Fruit fly (Drosophila melanogaster): ENCODE data around the gene Pus10.

The Pus10 gene

DNA sequence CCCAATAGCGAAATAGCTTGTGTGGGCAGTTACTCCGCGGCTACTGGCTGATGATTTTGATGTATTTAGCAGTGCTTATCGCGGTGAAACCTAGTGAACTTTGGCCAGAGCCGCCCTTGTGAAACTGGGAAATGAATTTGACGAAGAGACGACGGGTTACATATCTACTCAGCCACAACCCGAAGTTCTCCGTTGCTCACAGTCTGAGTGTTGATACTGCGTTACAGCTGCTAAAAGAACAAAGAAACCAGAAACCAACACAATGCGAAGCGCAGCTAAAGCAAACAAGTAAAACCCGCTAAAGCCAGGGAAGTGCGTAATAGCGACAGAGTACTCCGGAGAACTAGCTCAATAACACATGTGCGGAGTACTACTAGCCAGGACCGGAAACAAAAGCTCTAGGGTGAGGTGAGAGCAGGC lies 26.8 kb downstream of the Pus10 start:
- TF ChIP-seq Myc (optimal IDR thresholded peaks at IDR 0.05) (no peak), Sin3A (optimal IDR thresholded peaks at IDR 0.05) (no peak), h (optimal IDR thresholded peaks at IDR 0.05) (no peak), ttk (optimal IDR thresholded peaks at IDR 0.05) (no peak), psq (optimal IDR thresholded peaks at IDR 0.05) (no peak), insv (optimal IDR thresholded peaks at IDR 0.05) (no peak)

- TF ChIP-seq insv (optimal IDR thresholded peaks at IDR 0.05) (no peak), ttk (optimal IDR thresholded peaks at IDR 0.05) (no peak), Myc (optimal IDR thresholded peaks at IDR 0.05) (no peak), Sin3A (optimal IDR thresholded peaks at IDR 0.05) (no peak), h (optimal IDR thresholded peaks at IDR 0.05) (no peak), psq (optimal IDR thresholded peaks at IDR 0.05) (no peak)
Measured at dm6 chr2L:125364-126252, 29.5 kb downstream of the Pus10 start.

DNA sequence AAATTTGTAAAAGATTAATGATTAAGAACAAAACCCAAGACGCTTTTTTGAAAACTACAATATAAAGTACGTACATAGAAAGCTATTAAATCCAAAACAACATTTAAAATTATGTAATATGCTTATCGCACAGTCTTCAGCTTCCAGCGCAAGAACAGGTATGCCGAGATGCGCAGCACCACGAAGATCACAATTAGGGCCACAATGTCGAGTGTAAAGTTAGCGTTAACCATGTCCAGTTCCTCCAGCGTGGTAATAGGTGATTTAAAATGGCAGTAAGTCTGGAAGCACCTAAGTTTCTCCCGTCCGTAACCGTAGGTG lies 32.1 kb downstream of the Pus10 start:
- TF ChIP-seq Myc (optimal IDR thresholded peaks at IDR 0.05) = no peak

DNA sequence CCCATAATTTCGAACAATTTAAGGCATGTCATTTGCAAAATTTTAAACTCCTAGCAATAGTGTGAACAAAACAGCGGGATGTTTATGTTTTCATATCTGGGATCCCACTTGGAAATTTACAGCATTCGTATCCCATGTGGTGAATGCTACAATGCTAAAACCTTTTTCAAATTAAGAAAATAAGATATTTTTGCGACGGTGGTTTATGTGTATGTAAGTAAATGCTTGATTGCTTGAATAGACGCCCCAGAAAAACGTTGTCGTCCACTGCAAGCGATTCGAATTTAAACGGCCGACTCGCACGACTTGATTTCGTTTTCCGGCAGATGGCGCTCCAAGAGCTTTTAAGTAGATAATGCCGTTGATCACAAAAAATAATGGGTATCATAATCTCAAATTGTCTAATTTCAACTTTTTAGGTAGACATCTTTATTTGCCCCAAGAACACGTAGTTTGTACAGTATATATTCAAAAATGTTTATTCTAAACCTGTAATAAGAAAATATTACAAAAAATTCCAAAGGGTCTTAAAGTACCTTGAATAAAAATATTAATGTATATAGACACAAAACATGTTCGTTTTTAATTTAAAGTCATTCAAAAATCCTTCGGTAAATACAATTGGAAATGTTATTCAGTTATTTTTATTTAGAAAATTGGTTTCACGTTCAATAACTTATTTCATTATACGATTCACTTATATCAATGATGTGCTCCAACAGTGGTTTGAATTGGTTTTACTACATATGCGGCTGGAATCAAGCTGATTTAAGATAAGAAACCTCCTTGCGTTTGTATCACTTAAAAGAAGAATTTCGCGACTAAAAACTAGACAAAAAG lies 32.7 kb downstream of the Pus10 start:
- TF ChIP-seq ttk (optimal IDR thresholded peaks at IDR 0.05) = no peak
- TF ChIP-seq Sin3A (optimal IDR thresholded peaks at IDR 0.05) = no peak
- TF ChIP-seq insv (optimal IDR thresholded peaks at IDR 0.05) = no peak
- TF ChIP-seq psq (optimal IDR thresholded peaks at IDR 0.05) = no peak
- no peak for TF ChIP-seq Myc (optimal IDR thresholded peaks at IDR 0.05)
- no peak for TF ChIP-seq h (optimal IDR thresholded peaks at IDR 0.05)

DNA sequence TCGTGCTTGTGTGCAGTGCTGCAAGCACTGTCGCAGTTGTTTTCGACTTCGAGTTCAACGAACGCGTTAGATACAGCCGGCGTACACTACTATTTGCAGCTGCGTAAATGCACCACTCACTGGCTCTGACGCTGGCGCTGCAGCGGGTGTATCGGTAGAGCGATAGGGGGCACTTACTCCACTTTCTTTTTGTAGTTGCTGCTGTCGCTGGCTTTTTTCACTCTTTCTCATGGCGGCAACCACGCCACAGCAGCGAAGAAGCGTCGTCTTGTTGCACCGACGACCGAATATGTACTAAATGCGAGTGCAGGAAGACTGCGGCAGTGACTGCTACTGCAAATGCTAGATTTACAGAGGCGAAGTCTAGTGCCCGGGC lies 33.7 kb downstream of the Pus10 start, which contains the start of gene CG4822:
CG4822 (minus strand) TSS at position 299 of the 376 bp plus-strand sequence.
- no peak for TF ChIP-seq insv (optimal IDR thresholded peaks at IDR 0.05)
- TF ChIP-seq psq (optimal IDR thresholded peaks at IDR 0.05) = no peak
- no peak for TF ChIP-seq Sin3A (optimal IDR thresholded peaks at IDR 0.05)
- no peak for TF ChIP-seq Myc (optimal IDR thresholded peaks at IDR 0.05)
- TF ChIP-seq h (optimal IDR thresholded peaks at IDR 0.05) = no peak
- no peak for TF ChIP-seq ttk (optimal IDR thresholded peaks at IDR 0.05)

dm6 chr2L:120492-121455 lies 34.3 kb downstream of the Pus10 start:
- no peak for TF ChIP-seq Myc (optimal IDR thresholded peaks at IDR 0.05)
- TF ChIP-seq Sin3A (optimal IDR thresholded peaks at IDR 0.05) = no peak
- TF ChIP-seq insv (optimal IDR thresholded peaks at IDR 0.05) = no peak
- no peak for TF ChIP-seq ttk (optimal IDR thresholded peaks at IDR 0.05)
- no peak for TF ChIP-seq psq (optimal IDR thresholded peaks at IDR 0.05)
- TF ChIP-seq h (optimal IDR thresholded peaks at IDR 0.05) = no peak

dm6 chr2L:117750-118149 lies 37.4 kb downstream of the Pus10 start:
- no peak for TF ChIP-seq ttk (optimal IDR thresholded peaks at IDR 0.05)
- no peak for TF ChIP-seq h (optimal IDR thresholded peaks at IDR 0.05)
- TF ChIP-seq Sin3A (optimal IDR thresholded peaks at IDR 0.05) = no peak
- no peak for TF ChIP-seq Myc (optimal IDR thresholded peaks at IDR 0.05)
- TF ChIP-seq psq (optimal IDR thresholded peaks at IDR 0.05) = no peak
- TF ChIP-seq insv (optimal IDR thresholded peaks at IDR 0.05) = no peak

DNA sequence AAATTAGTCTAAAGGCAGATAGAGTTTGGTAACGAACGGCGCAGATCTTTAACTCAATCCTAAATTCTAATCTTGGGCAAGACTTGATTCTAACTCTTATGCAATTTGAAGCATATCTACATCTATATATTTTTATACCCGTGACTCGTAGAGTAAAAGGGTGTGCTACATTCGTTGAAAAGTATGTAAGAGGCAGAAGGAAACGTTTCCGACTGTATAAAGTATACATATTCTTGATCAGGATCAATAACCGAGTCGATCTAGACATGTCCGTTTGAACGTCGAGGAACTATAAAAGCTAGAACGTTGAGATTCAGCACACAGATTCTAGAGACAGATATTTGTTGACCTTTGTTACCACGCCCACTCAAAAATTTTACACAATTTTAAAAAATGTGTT lies 38.7 kb downstream of the Pus10 start, which contains the start of gene CG13694:
CG13694 (minus strand) TSS at position 101 of the 400 bp plus-strand sequence.
- no peak for TF ChIP-seq psq (optimal IDR thresholded peaks at IDR 0.05)
- no peak for TF ChIP-seq Myc (optimal IDR thresholded peaks at IDR 0.05)
- TF ChIP-seq ttk (optimal IDR thresholded peaks at IDR 0.05) = no peak
- no peak for TF ChIP-seq insv (optimal IDR thresholded peaks at IDR 0.05)
- TF ChIP-seq h (optimal IDR thresholded peaks at IDR 0.05) = no peak
- no peak for TF ChIP-seq Sin3A (optimal IDR thresholded peaks at IDR 0.05)

DNA sequence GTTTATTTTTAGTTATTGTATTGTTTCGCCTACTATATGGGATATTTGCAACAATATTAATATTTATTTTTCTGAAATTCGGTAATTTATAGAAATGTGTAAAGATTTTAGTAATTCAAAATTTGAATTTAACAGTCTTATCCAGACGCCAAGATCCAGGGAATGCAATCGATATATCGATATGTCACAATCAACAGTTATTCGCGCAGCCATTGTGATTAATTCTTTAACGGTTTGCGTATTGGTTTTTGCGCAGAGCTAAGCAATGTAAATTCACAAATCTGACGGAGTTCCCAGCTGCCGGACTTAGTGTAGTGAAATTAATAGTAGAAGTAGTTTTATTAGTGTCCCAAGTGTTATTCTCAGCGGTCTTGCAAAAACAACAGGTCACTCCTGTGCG lies 40.7 kb downstream of the Pus10 start, which contains the start of gene ND-15:
ND-15 (plus strand) TSS at position 298 of the 400 bp plus-strand sequence.
- TF ChIP-seq psq (optimal IDR thresholded peaks at IDR 0.05) (no peak), h (optimal IDR thresholded peaks at IDR 0.05) (no peak), Sin3A (optimal IDR thresholded peaks at IDR 0.05) (no peak), insv (optimal IDR thresholded peaks at IDR 0.05) (no peak), ttk (optimal IDR thresholded peaks at IDR 0.05) (no peak), Myc (optimal IDR thresholded peaks at IDR 0.05) (no peak)

dm6 chr2L:110046-110445 lies 45.1 kb downstream of the Pus10 start:
- TF ChIP-seq insv (optimal IDR thresholded peaks at IDR 0.05) = no peak
- TF ChIP-seq psq (optimal IDR thresholded peaks at IDR 0.05) = no peak
- no peak for TF ChIP-seq Sin3A (optimal IDR thresholded peaks at IDR 0.05)
- TF ChIP-seq Myc (optimal IDR thresholded peaks at IDR 0.05) = no peak
- TF ChIP-seq ttk (optimal IDR thresholded peaks at IDR 0.05) = no peak
- no peak for TF ChIP-seq h (optimal IDR thresholded peaks at IDR 0.05)

DNA sequence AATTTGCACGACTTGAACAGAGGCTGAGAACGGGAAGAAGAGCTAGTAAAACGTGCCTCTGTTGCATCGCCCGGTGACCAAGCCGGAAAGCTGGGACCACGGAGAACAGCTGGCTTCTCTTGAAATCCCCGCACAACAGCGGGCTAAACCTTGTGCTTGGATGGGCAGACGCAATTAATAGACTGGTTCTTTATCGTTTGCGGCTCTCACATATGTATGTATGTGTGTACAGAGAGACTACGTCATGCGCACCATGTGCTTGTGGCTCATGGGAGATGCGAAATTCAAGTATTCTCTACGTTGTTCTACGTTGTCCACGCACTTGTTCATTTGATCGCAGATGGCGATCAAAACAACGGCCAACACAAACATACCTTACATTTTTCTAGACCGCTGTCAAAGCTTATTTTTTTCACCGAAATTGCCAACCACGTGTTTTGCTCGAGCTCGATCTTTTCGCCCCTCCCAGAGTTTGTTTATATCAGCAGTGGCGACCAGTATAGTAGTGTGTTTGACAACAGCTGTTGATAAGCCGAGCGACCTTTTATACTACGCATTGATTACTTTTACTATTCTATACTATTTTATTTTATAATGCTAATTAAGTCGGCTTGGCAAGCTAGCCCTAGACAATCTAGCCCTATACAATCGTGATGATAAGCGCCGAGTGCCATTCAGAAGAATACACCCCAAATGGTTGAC lies 45.9 kb downstream of the Pus10 start:
- TF ChIP-seq Sin3A (optimal IDR thresholded peaks at IDR 0.05) = no peak
